Fruit fly (Drosophila melanogaster): Measurements from ENCODE around the gene CG6686.

CG6686 gene

DNA sequence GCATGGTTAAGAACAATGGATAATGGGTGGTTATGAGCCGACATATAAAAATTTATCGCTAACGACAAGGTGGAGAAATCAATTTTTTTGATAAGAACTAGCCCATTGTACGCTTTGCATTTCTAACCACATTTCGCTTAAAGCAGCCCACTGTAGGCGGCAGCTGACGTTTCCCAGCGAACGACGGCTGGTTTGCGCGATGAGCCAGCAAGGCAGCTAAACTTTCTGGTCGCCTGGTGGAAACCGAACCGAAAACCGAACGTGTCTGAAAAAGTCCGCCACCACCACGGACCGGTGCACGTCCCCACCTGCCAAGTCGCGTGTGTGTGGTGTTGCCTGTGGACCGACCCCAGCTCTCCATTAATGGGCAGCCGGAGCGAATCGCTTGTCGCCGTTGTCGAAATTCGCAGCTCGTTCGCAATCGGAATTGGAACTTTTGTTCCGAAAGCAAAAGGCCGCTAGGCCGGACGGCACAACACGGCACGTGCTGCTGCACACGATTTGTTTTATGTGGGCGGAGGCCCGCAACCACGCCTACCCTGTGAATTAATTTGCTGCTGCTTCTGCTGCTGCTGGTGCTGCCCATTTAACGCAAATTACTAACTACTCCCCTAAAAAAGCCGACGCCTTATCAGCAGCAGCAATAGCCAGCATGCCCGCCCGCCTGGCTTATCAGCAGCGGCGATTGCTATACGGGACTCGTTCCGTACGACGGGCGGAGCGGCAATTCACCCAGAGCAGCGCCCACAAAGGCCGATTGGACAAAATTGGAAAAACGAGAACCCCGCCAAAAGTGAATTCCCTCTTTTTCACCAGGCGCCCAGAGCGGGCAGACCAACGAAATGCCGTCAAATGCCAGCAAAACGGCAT, 15.3 kb upstream of the CG6686 start (continued):
- TF ChIP-seq pho (GFP tag; optimal IDR thresholded peaks at IDR 0.05): peak; percentile 41
- no peak for TF ChIP-seq zfh1 (GFP tag; IDR thresholded peaks at IDR 0.05)
- no peak for TF ChIP-seq Aef1 (GFP tag; IDR thresholded peaks at IDR 0.05)
- peak; percentile 36 for TF ChIP-seq ind (GFP tag; optimal IDR thresholded peaks at IDR 0.05)
- TF ChIP-seq ara (GFP tag; IDR thresholded peaks at IDR 0.05): no peak
- no peak for TF ChIP-seq Atf6 (GFP tag; IDR thresholded peaks at IDR 0.05)
- TF ChIP-seq ab (GFP tag; optimal IDR thresholded peaks at IDR 0.05): no peak
- TF ChIP-seq Nf-YA (GFP tag; IDR thresholded peaks at IDR 0.05): no peak
- no peak for TF ChIP-seq Trl (optimal IDR thresholded peaks at IDR 0.05)
- peak; percentile 42 for TF ChIP-seq Trl (GFP tag; optimal IDR thresholded peaks at IDR 0.05)
- peak; percentile 17 for TF ChIP-seq Mad (GFP tag; optimal IDR thresholded peaks at IDR 0.05)
- no peak for TF ChIP-seq D (optimal IDR thresholded peaks at IDR 0.05)
- TF ChIP-seq D (GFP tag; optimal IDR thresholded peaks at IDR 0.05): no peak
- peak; percentile 56 for TF ChIP-seq her (GFP tag; optimal IDR thresholded peaks at IDR 0.05)
- peak; percentile 98 for TF ChIP-seq sug (tag; optimal IDR thresholded peaks at IDR 0.05)
- TF ChIP-seq Gug (GFP tag; IDR thresholded peaks at IDR 0.05): no peak
- no peak for TF ChIP-seq Ptx1 (GFP tag; IDR thresholded peaks at IDR 0.05)
- peak in 1 of 2 experiments; percentile 44 for TF ChIP-seq bsh (GFP tag; optimal IDR thresholded peaks at IDR 0.05)
- TF ChIP-seq gsb (GFP tag; IDR thresholded peaks at IDR 0.05): no peak
- TF ChIP-seq Myb (GFP tag; optimal IDR thresholded peaks at IDR 0.05): no peak
- no peak for TF ChIP-seq org-1 (GFP tag; optimal IDR thresholded peaks at IDR 0.05)
- TF ChIP-seq Dip3 (GFP tag; optimal IDR thresholded peaks at IDR 0.05): no peak
- peak in 1 of 2 experiments; percentile 79 for TF ChIP-seq insv (GFP tag; optimal IDR thresholded peaks at IDR 0.05)
- peak; percentile 90 for TF ChIP-seq Med (GFP tag)
- TF ChIP-seq MTF-1 (GFP tag; optimal IDR thresholded peaks at IDR 0.05; ENCODE audit: borderline replicate concordance): peak; percentile 44
- TF ChIP-seq wek (GFP tag; optimal IDR thresholded peaks at IDR 0.05): peak; percentile 0
- TF ChIP-seq CG10267 (tag; optimal IDR thresholded peaks at IDR 0.05): peak; percentile 17
- TF ChIP-seq fd3F (GFP tag; optimal IDR thresholded peaks at IDR 0.05): peak; percentile 30
- TF ChIP-seq CG12071 (GFP tag; optimal IDR thresholded peaks at IDR 0.05): peak; percentile 16
- TF ChIP-seq Xrp1 (GFP tag; IDR thresholded peaks at IDR 0.05): no peak
- peak; percentile 72 for TF ChIP-seq gro (GFP tag; optimal IDR thresholded peaks at IDR 0.05)
- TF ChIP-seq Pdp1 (GFP tag; optimal IDR thresholded peaks at IDR 0.05): peak in 1 of 2 experiments; percentile 14
- no peak for TF ChIP-seq ken (GFP tag; IDR thresholded peaks at IDR 0.05)
- TF ChIP-seq CG32532 (GFP tag; IDR thresholded peaks at IDR 0.05): no peak
- TF ChIP-seq CG9727 (GFP tag; optimal IDR thresholded peaks at IDR 0.05): no peak
- TF ChIP-seq vfl (GFP tag; optimal IDR thresholded peaks at IDR 0.05): no peak
- no peak for TF ChIP-seq CG14667 (GFP tag; IDR thresholded peaks at IDR 0.05)
- TF ChIP-seq az2 (GFP tag; optimal IDR thresholded peaks at IDR 0.05): peak; percentile 53
- no peak for TF ChIP-seq hb (GFP tag; IDR thresholded peaks at IDR 0.05; ENCODE audit: partially characterized antibody)
- no peak for TF ChIP-seq sim (GFP tag; IDR thresholded peaks at IDR 0.05)
- no peak for TF ChIP-seq CG8944 (GFP tag; optimal IDR thresholded peaks at IDR 0.05)
- no peak for TF ChIP-seq CG7271 (tag; optimal IDR thresholded peaks at IDR 0.05)
- TF ChIP-seq Rx (GFP tag; IDR thresholded peaks at IDR 0.05): no peak
- TF ChIP-seq CG9876 (GFP tag; optimal IDR thresholded peaks at IDR 0.05): no peak
- no peak for TF ChIP-seq gce (GFP tag; IDR thresholded peaks at IDR 0.05)
- no peak for TF ChIP-seq bbx (GFP tag; IDR thresholded peaks at IDR 0.05; ENCODE audit: partially characterized antibody)
- no peak for TF ChIP-seq CG8290 (GFP tag; optimal IDR thresholded peaks at IDR 0.05)
- peak in 1 of 2 experiments; percentile 81 for TF ChIP-seq CG8290 (tag; optimal IDR thresholded peaks at IDR 0.05)
- TF ChIP-seq disco-r (GFP tag; optimal IDR thresholded peaks at IDR 0.05): no peak
- no peak for TF ChIP-seq C15 (GFP tag; IDR thresholded peaks at IDR 0.05)
- TF ChIP-seq Poxn (GFP tag; IDR thresholded peaks at IDR 0.05): no peak
- TF ChIP-seq Hey (tag; optimal IDR thresholded peaks at IDR 0.05): peak; percentile 99

All from whole organism, embryonic.